Fruit fly (Drosophila melanogaster) whole organism, embryonic: ENCODE measurements around the gene Fur2.

Source experiments
- CG18262 ChIP-seq: fragments of 200-800 bp; optimal IDR thresholded peaks from 3 replicates; lab custom pipeline; 2019; ENCODE audit warnings: missing biosample characterization, mild to moderate bottlenecking, missing genetic modification characterization, moderate library complexity
- CG2889 ChIP-seq: fragments of 200-800 bp; sonication (Bioruptor generic); IDR thresholded peaks from 3 replicates; pipeline ENCODE4 v1.3.6; 2022; ENCODE audit warnings: missing biosample characterization, missing genetic modification characterization
- CG31224 ChIP-seq: fragments of 200-800 bp; sonication (Bioruptor generic); IDR thresholded peaks from 2 replicates; pipeline ENCODE4 v1.3.6; 2022; ENCODE audit warnings: missing biosample characterization, missing genetic modification characterization
- CG32767 ChIP-seq: fragments of 200-800 bp; sonication (Bioruptor generic); IDR thresholded peaks from 2 replicates; pipeline ENCODE4 v1.3.6; 2022; ENCODE audit warnings: missing biosample characterization, missing genetic modification characterization
- CG8944 ChIP-seq: fragments of 200-800 bp; sonication (Bioruptor generic); optimal IDR thresholded peaks from 3 replicates; lab custom pipeline; 2016; ENCODE audit warnings: missing biosample characterization, missing genetic modification characterization
- Dp ChIP-seq: fragments of 200-800 bp; sonication (Bioruptor generic); optimal IDR thresholded peaks from 2 replicates; lab custom pipeline; 2018; ENCODE audit warnings: missing biosample characterization, mild to moderate bottlenecking, missing genetic modification characterization, moderate library complexity
- Nf-YC ChIP-seq: fragments of 200-800 bp; optimal IDR thresholded peaks from 3 replicates; lab custom pipeline; 2019; ENCODE audit warnings: missing biosample characterization, mild to moderate bottlenecking, missing genetic modification characterization, moderate library complexity
- Side ChIP-seq: fragments of 200-800 bp; sonication (Bioruptor generic); optimal IDR thresholded peaks from 2 replicates; lab custom pipeline; 2016; ENCODE audit warnings: missing biosample characterization, missing genetic modification characterization
- az2 ChIP-seq: fragments of 200-800 bp; sonication (Bioruptor generic); optimal IDR thresholded peaks from 3 replicates; lab custom pipeline; 2016; ENCODE audit warnings: missing biosample characterization, missing genetic modification characterization
- eve ChIP-seq, 2 experiments: fragments of >200 bp; optimal IDR thresholded peaks; 2 replicates each; lab custom pipeline; 2017; ENCODE audit warnings: missing biosample characterization in 2 of 2, missing genetic modification characterization in 2 of 2
- kay ChIP-seq: fragments of 200-800 bp; sonication (Bioruptor generic); optimal IDR thresholded peaks from 2 replicates; lab custom pipeline; 2016; ENCODE audit warnings: missing biosample characterization, missing genetic modification characterization
- odd ChIP-seq: fragments of 200-800 bp; sonication (Bioruptor generic); optimal IDR thresholded peaks from 2 replicates; lab custom pipeline; 2017; ENCODE audit warnings: missing biosample characterization, mild to moderate bottlenecking, missing genetic modification characterization
- sqz ChIP-seq: fragments of 200-800 bp; sonication (Bioruptor generic); optimal IDR thresholded peaks from 3 replicates; lab custom pipeline; 2018; ENCODE audit warnings: missing biosample characterization, mild to moderate bottlenecking, missing genetic modification characterization

DNA sequence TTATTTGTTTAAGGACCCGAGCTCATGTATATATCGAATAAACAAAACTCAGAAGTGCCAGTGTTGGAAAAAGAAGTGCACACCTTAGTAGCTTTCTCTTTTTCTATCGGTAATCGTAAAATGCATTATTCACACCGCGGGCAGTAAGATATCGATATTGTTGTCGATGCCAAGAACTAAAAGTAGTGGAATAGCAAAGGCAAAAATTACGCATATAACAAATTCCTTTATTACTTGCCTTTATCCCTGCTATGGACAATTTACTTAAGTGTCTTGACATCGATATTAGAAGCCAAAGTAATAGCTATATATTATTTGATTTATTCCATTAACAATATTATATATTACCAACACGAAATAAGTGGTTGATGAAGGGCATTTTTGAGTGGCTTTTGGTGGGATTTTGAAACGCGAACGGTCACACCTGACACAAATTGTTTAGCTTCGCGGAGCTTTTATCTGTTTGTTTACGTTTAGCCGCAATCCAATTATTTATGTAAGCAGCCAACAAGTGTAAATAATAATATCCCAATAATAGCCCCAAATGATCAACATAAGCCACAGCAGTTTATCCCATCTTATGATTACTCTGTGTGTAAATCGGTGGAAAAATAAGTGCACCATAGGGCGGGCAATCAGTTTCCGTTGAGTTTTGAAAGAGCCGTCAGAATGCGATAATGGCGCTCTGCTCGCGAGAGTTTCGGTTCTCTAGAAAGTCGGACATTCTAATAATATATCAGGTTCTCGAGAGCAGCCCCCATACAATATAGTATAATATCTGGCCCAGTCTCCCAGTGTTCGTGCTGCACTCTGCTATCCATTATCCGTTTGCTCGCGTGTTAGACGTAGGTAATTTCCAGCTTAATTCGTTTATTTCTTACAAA lies 12.2 kb downstream of the Fur2 start, which contains the start of the genes CG9992 and CG4239:
- peak; percentile 63 for TF ChIP-seq az2 (GFP tag; lab: Kevin White, UChicago)
- TF ChIP-seq kay (GFP tag; lab: Kevin White, UChicago): no peak
- TF ChIP-seq CG18262 (tag; lab: Kevin White, UChicago): peak; percentile 36
- TF ChIP-seq Nf-YC (tag; lab: Kevin White, UChicago): peak; percentile 53
- peak; percentile 29 for TF ChIP-seq Dp (GFP tag; lab: Kevin White, UChicago)
- TF ChIP-seq CG31224: peak; percentile 44; the same call in 1 of the 2 replicates
- no peak for TF ChIP-seq CG2889 (GFP tag; lab: Robert Waterston, UW)
- TF ChIP-seq CG32767 (GFP tag; lab: Robert Waterston, UW): no peak; the same call in 1 of the 2 replicates
- TF ChIP-seq Side (GFP tag; lab: Kevin White, UChicago): no peak
- no peak for TF ChIP-seq eve (GFP tag; optimal IDR thresholded peaks at IDR 0.05; lab: Kevin White, UChicago)
- no peak for TF ChIP-seq odd (GFP tag; lab: Kevin White, UChicago)
- TF ChIP-seq CG8944 (GFP tag; lab: Kevin White, UChicago): peak; percentile 8
- TF ChIP-seq sqz (GFP tag; lab: Kevin White, UChicago): no peak
